Worm (Caenorhabditis elegans) whole organism, L4/young adult: ENCODE results near the gene F49C5.9.

Experiments
- W03F9.2 ChIP-seq: fragments of 150-350 bp; optimal IDR thresholded peaks from 2 replicates; lab custom pipeline; 2014; ENCODE audit warnings: missing biosample characterization, missing genetic modification characterization
- dao-5 ChIP-seq: sonication (generic microtip); optimal IDR thresholded peaks from 2 replicates; lab custom pipeline; 2016; ENCODE audit warnings: missing genotype, missing genetic modification characterization, moderate library complexity, missing compliant biosample characterization
- him-1 ChIP-seq: sonication (generic microtip); optimal IDR thresholded peaks from 2 replicates; lab custom pipeline; 2016; ENCODE audit warnings: missing genotype, missing genetic modification reagents, missing genetic modification characterization, missing compliant biosample characterization

The F49C5.9 gene

DNA sequence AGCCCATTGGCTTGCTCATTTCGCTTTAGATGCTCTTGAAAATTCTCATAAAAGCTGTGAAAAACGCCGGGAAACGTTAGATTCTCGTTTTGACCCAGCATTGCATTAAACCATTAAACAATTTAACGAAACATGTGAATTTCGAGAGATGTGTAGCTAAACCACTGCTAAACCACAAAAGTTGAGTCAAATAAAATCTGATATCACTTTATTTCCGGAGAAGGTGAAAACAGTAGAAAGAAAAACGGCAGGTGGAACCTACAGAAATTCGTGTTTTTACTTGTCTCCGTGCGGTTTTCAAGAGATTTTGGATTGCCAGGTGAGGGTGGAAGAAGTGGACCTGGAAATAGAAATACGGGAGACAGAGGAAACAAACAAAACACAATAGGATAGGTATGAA lies at the start of gene F49C5.9:
Gene F49C5.9 (minus strand): TSS at position 101 of the 400 bp plus-strand sequence.
- TF ChIP-seq dao-5 (tag; lab: Kevin White, UChicago) = no peak
- TF ChIP-seq him-1 = no peak
- TF ChIP-seq W03F9.2 (tag; lab: Kevin White, UChicago) = no peak

DNA sequence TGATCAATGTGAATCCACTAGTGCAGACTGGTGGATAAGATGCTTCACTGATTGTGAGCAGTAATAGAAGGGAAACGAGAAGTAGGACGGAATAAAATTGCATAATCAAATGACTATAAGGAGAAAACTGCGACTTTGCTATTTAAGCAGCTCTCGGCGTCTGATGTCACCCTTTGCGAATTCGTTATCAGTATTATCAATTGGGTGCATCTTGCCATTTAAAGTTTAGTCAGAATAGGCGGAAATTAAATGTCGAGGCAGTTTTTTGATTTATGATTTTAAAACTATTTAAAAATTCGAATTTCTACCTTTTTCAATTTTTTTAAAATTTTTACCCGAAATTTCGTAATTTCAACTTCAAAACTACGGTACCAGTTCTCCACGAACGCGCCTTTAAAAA lies 36.5 kb upstream of the F49C5.9 start, which contains the start of gene clec-4:
Gene clec-4 (minus strand): TSS at position 162 of the 400 bp plus-strand sequence.
- TF ChIP-seq dao-5 (tag; lab: Kevin White, UChicago) (no peak), W03F9.2 (tag; lab: Kevin White, UChicago) (no peak), him-1 (no peak)

DNA sequence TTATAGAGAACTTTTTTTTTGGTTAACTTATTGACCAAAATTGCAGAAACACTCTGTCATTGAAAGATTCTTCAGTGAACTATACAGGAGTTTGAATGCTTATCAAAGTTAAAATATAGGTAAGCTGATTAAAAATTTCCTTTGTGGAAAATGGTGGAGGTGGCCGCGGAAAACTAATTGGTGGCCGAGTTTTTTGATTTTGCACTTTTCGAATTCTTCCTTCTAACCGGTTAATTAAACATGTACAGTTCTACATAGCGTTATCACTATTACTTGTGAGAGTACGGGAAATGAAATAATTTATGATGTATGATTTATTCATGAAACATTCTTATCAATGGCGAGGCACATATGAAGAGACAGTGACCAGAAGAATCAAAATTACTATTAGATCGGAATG lies 33.3 kb upstream of the F49C5.9 start, which contains the start of gene clec-8:
Gene clec-8 (minus strand): TSS at position 308 of the 400 bp plus-strand sequence.
- TF ChIP-seq him-1 = no peak

DNA sequence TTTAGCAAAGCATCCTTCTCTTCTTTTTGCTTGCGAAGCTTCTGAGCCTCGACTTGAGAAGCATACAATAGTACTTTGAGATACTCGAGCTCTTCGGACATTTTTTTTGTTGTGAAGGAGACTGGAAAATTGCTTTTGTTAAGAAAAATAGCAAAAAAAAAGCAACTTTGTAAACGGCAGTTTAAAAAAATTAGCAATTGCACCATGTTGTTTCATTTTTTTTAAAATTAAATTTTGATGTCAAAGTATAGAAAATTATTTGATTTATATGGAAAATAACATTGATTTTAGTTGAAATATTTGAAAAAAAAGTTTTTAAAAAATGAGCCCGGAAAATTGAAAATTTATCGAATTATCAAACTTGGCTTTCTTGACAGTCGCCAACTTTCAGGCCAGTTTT lies 30.2 kb upstream of the F49C5.9 start, which contains the start of gene Y38E10A.3:
Gene Y38E10A.3 (minus strand): TSS at position 101 of the 400 bp plus-strand sequence.
- TF ChIP-seq dao-5 (tag; lab: Kevin White, UChicago) (no peak), him-1 (no peak), W03F9.2 (tag; lab: Kevin White, UChicago) (no peak)

DNA sequence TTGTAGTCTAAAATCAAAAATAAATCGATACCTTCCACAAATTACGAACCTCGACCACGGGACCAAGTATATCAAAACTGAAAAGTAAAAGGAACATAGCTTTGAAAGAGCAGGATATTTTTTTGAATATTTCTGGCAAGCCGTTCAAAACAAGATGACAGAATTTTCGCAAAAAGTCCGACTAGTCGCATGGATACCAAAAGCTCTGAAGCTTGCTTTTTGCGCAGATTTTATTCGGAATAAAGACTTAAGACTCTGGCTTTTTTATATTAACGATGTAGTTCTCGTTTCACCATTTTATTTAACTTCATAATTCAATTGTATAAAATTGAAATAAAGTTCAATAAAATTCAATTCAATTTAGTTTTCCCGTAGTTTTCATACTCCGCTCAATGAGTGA lies 29.1 kb upstream of the F49C5.9 start, which contains the start of gene Y38E10A.2:
Gene Y38E10A.2 (minus strand): TSS at position 101 of the 400 bp plus-strand sequence.
- TF ChIP-seq dao-5 (tag; lab: Kevin White, UChicago) (no peak), him-1 (no peak), W03F9.2 (tag; lab: Kevin White, UChicago) (no peak)

DNA sequence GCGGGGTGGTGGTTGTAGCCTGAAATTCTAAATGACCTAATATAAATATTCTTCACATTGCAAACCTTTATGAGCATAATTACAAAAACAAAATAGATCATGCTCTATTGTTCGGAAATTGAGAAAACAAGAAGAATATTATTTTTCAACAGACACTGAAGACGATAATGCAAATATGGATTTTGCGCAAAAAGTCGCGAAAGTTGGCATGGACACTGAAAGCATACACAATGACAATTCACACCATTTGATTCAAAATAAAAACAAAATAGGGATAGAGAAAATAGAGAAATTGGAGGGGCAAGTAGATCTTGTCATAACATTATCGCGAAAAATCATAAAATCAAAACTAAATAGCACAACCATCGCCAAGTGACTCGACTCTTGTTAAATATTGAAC lies 28.3 kb upstream of the F49C5.9 start, which contains the start of gene Y38E10A.35:
Gene Y38E10A.35 (minus strand): TSS at position 101 of the 400 bp plus-strand sequence.
- TF ChIP-seq W03F9.2 (tag; lab: Kevin White, UChicago) = no peak
- no peak for TF ChIP-seq dao-5 (tag; lab: Kevin White, UChicago)
- no peak for TF ChIP-seq him-1

DNA sequence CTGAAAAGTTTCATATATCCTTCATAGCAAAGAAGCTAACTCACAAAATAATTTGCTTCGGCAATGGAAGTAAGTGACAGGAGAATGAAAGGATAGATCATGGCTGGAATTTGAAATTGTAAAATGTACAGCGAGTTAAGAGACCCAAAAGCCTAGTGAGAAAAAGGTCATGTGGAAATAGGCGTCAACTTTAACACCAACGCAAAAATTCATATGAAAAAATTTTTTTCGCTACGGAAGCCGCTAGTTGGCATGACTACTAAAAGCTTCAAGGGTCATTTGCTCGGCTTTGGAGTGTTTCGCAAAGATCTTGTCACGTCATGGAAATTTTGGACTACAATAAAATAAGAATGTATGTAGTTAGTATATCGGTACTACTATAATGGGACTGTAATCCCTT lies 26.1 kb upstream of the F49C5.9 start, which contains the start of gene Y38E10A.1:
Gene Y38E10A.1 (minus strand): TSS at position 101 of the 400 bp plus-strand sequence.
- TF ChIP-seq him-1 (no peak), dao-5 (tag; lab: Kevin White, UChicago) (no peak), W03F9.2 (tag; lab: Kevin White, UChicago) (no peak)

DNA sequence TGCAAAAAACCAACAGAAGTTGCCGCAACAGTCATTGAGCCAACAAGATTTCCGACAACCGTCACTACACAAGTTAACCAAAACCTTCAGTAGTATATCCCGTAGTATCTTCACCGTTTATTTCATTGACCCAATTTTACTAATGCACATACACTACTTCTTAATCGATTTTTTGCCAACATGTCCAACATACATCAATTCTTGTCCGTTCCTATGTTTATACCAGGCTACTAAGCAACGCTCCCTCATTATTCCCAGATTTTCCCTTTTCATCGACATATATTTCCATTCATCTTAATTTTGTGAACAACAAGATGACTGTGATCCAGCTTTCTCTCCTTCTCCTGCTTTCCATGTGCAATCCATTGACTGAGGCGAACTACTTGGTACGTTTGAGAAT lies 21.4 kb upstream of the F49C5.9 start, which contains the start of gene F49C5.7:
Gene F49C5.7 (plus strand): TSS at position 301 of the 400 bp plus-strand sequence.
- TF ChIP-seq W03F9.2 (tag; lab: Kevin White, UChicago) (no peak), him-1 (no peak), dao-5 (tag; lab: Kevin White, UChicago) (no peak)

DNA sequence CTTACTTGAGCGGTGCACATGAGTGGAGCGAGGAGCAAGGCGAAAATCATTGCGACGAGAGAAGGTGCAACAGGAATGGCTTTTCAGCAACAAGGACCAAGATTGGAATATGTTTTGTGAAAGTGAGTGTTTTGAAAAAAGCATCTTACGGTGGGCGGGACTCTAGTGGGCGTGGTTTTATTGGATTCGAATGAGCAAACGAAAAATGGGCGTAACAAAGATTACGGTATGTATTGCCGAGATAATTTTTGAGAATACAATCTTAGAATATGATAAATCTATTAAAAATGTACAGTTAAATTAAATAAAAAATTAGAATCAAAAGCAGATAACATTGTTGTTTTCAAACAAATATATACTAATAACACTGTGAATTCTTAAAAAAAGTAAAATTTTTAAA lies 15.8 kb upstream of the F49C5.9 start, which contains the start of gene F49C5.12:
Gene F49C5.12 (minus strand): TSS at position 101 of the 400 bp plus-strand sequence.
- TF ChIP-seq him-1 (no peak), dao-5 (tag; lab: Kevin White, UChicago) (no peak), W03F9.2 (tag; lab: Kevin White, UChicago) (no peak)

DNA sequence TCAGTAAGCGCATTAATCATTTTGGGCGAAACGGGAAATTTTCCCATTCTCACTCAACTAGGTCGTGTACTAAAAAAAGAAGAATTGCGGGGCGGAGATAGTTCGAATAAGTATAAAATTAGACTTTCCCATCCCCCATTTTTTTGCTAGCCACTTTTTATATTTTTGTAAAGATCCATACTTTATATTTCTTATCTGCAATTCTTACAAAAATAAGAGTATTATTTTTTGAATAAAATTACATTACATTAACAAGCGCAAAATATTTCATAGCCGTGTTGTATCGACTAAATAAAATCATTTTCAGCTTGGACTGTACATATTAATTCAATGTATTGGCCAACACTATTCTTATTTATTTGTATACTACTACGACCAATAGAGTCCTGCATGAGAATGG lies 11.1 kb upstream of the F49C5.9 start, which contains the start of gene F49C5.11:
Gene F49C5.11 (plus strand): TSS at position 301 of the 400 bp plus-strand sequence.
- TF ChIP-seq him-1 = no peak
- TF ChIP-seq dao-5 (tag; lab: Kevin White, UChicago) = no peak
- TF ChIP-seq W03F9.2 (tag; lab: Kevin White, UChicago) = no peak

DNA sequence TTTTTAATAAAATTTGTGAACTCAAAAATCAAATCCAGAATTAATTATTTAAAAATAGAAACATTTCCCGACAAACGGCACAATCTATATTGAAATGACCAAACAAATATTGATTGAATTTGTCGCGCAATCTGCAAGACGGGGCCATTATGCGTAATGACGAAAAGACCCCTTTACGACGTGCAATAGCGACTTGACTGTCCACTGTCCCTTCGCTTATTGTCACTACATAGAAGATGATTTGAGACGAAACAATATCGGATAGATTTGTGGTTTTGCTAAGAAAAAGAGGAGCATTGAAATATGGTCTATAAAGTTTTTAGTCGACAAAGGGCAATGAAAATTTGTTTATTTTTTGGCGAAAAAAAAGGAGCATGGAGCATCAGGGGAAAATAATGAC lies 6.5 kb upstream of the F49C5.9 start:
- TF ChIP-seq W03F9.2 (tag; lab: Kevin White, UChicago) = no peak
- no peak for TF ChIP-seq dao-5 (tag; lab: Kevin White, UChicago)
- no peak for TF ChIP-seq him-1

DNA sequence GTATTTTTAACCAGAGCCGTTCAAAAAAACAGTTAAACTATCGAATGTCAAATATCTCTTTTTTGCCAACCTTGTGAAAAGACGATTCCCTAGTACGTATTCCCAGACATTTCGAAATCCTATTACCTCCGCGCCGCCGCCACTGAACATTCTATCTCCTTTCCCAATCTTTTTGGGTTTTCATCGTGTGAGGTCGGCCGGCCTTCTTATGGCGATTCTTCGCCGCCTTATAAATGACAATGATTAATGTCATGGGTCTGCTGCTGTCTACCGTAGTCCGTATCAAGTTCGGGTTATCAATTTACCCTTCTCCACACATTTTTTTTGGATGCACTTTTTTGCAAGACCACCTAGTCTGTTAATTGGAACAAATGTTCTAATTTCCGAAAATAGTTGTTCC lies 5.2 kb upstream of the F49C5.9 start:
- TF ChIP-seq dao-5 (tag; lab: Kevin White, UChicago) (no peak), him-1 (no peak), W03F9.2 (tag; lab: Kevin White, UChicago) (no peak)

DNA sequence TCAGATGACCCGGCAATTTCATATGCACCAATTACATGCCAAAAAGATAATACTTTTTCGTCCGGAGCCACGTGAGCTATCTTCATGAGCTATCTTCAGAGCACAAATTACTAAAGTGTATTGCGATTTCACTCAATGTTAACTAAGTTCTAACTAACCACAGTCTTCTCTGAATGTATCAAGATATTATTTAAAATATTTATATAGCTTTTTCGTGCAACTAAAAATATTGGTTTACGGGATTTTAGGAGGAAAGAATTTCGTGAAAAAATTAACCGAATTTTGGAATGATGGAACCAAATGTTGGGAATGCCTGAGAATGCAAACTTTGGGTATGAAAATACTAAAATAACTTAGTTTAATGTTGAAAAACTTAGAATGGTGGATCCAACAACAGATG lies 3.1 kb upstream of the F49C5.9 start, which contains the start of gene F49C5.16:
Gene F49C5.16 (plus strand): TSS at position 301 of the 400 bp plus-strand sequence.
- TF ChIP-seq dao-5 (tag; lab: Kevin White, UChicago) (no peak), him-1 (no peak), W03F9.2 (tag; lab: Kevin White, UChicago) (no peak)

DNA sequence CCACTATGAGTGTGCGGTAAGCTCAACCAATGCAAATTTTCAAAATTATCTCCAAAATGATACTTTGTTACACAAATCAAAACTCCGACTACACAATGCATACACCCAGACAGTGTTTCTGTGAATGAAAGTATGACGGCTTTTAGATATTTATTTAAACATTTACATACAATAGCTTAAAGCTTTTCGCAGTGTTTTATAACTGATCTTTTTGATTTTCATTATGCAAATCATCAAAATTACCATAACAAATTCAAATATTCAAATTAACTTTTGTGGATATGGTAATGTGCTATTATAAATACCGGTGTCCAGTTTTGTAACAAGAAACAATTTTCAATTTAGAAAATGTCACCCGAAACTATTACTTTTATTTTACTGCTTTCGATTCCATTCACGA lies 2.0 kb upstream of the F49C5.9 start, which contains the start of the genes F49C5.5 and F49C5.10:
Gene F49C5.5 (minus strand): TSS at position 101 of the 400 bp plus-strand sequence.
Gene F49C5.10 (plus strand): TSS at position 344 of the 400 bp plus-strand sequence.
- no peak for TF ChIP-seq him-1
- no peak for TF ChIP-seq W03F9.2 (tag; lab: Kevin White, UChicago)
- TF ChIP-seq dao-5 (tag; lab: Kevin White, UChicago) = no peak
